Worm (Caenorhabditis elegans): ENCODE data around the gene dop-1.

- no peak for TF ChIP-seq aly-2 (tag; optimal IDR thresholded peaks at IDR 0.05)
- TF ChIP-seq ztf-4 (tag; optimal IDR thresholded peaks at IDR 0.05): no peak
- TF ChIP-seq nhr-25 (tag; optimal IDR thresholded peaks at IDR 0.05): no peak
- no peak for TF ChIP-seq jun-1 (tag; optimal IDR thresholded peaks at IDR 0.05)
- TF ChIP-seq nhr-11 (tag; optimal IDR thresholded peaks at IDR 0.05): no peak
- TF ChIP-seq ztf-11 (tag; optimal IDR thresholded peaks at IDR 0.05): no peak
- no peak for TF ChIP-seq nhr-237 (tag; optimal IDR thresholded peaks at IDR 0.05)
- no peak for TF ChIP-seq mdl-1 (tag; optimal IDR thresholded peaks at IDR 0.05)
These were observed 21.0 kb upstream of the dop-1 start for ce11 chrX:4439616-4440015.

Measured in whole organism, L3 larva.